Worm (Caenorhabditis elegans) whole organism, early embryonic: ENCODE data around the gene dpy-10.

Experiments
- B0310.2 ChIP-seq: sonication (generic microtip); optimal IDR thresholded peaks from 2 replicates; lab custom pipeline; 2016; ENCODE audit warnings: mild to moderate bottlenecking, missing genetic modification characterization, missing compliant biosample characterization
- F13C5.2 ChIP-seq: sonication (generic microtip); optimal IDR thresholded peaks from 2 replicates; lab custom pipeline; 2017; ENCODE audit warnings: mild to moderate bottlenecking, missing genetic modification characterization, inconsistent platforms, missing compliant biosample characterization
- aly-1 ChIP-seq: sonication (generic microtip); optimal IDR thresholded peaks from 2 replicates; lab custom pipeline; 2016; ENCODE audit warnings: missing genetic modification characterization, missing compliant biosample characterization
- ama-1 ChIP-seq: fragments of 150-350 bp; optimal IDR thresholded peaks from 2 replicates; lab custom pipeline; 2014
- ceh-13 ChIP-seq: fragments of 200-800 bp; sonication (Bioruptor generic); optimal IDR thresholded peaks from 2 replicates; lab custom pipeline; 2018; ENCODE audit warnings: mild to moderate bottlenecking, missing genetic modification characterization, missing compliant biosample characterization
- ceh-36 ChIP-seq: sonication (generic microtip); optimal IDR thresholded peaks from 2 replicates; lab custom pipeline; 2016; ENCODE audit warnings: missing genetic modification characterization, inconsistent platforms, missing compliant biosample characterization
- ets-7 ChIP-seq: sonication (generic microtip); optimal IDR thresholded peaks from 2 replicates; lab custom pipeline; 2016; ENCODE audit warnings: missing genotype, missing genetic modification characterization, missing compliant biosample characterization
- flt-1 ChIP-seq: fragments of 200-800 bp; sonication (Bioruptor generic); IDR thresholded peaks from 2 replicates; pipeline ENCODE4 v1.3.6; 2022; ENCODE audit warnings: missing genetic modification characterization, missing compliant biosample characterization
- hmbx-1 ChIP-seq: sonication (generic microtip); optimal IDR thresholded peaks from 2 replicates; lab custom pipeline; 2016; ENCODE audit warnings: mild to moderate bottlenecking, missing genetic modification characterization, missing compliant biosample characterization
- hmg-4 ChIP-seq: fragments of 200-800 bp; sonication (Bioruptor generic); optimal IDR thresholded peaks from 2 replicates; lab custom pipeline; 2018; ENCODE audit warnings: mild to moderate bottlenecking, missing genetic modification characterization, missing compliant biosample characterization
- hnd-1 ChIP-seq: sonication (generic microtip); optimal IDR thresholded peaks from 2 replicates; lab custom pipeline; 2016; ENCODE audit warnings: missing genetic modification characterization, missing compliant biosample characterization
- pes-1 ChIP-seq: fragments of 200-800 bp; sonication (Bioruptor generic); IDR thresholded peaks from 2 replicates; pipeline ENCODE4 v1.3.6; 2022; ENCODE audit warnings: missing genetic modification reagents, missing genetic modification characterization, missing compliant biosample characterization
- scrt-1 ChIP-seq: fragments of 200-800 bp; sonication (Bioruptor generic); IDR thresholded peaks from 2 replicates; pipeline ENCODE4 v1.3.6; 2022; ENCODE audit warnings: missing genetic modification characterization, missing compliant biosample characterization
- sea-1 ChIP-seq: fragments of 200-800 bp; sonication (Bioruptor generic); conservative IDR thresholded peaks from 2 replicates; pipeline ENCODE4 v1.3.6; 2022; ENCODE audit warnings: missing genetic modification characterization, missing compliant biosample characterization
- tbx-11 ChIP-seq: fragments of 200-800 bp; sonication (Bioruptor generic); IDR thresholded peaks from 2 replicates; pipeline ENCODE4 v1.3.6; 2022; ENCODE audit warnings: missing genetic modification characterization, missing compliant biosample characterization
- tbx-37 ChIP-seq: fragments of 200-800 bp; sonication (Bioruptor generic); conservative IDR thresholded peaks from 2 replicates; pipeline ENCODE4 v1.3.6; 2022; ENCODE audit warnings: missing genetic modification reagents, missing genetic modification characterization, missing compliant biosample characterization
- tra-4 ChIP-seq: sonication (generic microtip); optimal IDR thresholded peaks from 2 replicates; lab custom pipeline; 2017; ENCODE audit warnings: missing genetic modification characterization, missing compliant biosample characterization

Gene dpy-10

DNA sequence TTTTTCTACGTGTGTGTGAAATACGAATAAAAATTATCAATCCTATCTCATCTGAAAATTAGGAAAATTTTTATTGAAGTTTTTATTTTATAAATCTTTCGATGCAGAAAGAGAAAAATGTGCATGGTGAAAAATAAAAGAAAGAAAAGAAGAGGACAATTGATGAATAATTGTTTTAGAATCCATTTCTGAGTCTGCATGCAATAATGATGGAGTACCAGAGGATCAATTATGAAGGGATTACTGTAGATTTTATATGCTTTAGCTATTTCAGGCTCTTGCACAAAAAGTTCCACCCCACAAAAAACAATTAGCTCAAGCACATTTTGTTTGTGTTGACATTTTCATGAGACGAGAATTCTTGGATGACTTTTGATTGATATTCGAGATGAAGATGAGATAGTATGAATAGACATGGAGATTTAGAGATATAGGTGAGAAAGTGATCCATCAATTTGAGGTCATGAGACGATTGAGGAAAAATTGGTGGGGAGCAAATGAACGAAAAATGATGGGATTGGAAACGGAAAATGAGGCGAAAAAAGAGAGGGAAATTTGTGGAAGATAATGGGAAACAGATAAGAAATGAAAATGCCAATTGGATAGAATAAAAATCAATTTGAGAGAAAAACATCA is 6.3 kb downstream of the dpy-10 start, which contains the start of gene rpy-1:
rpy-1 (minus strand) TSS at position 51 of the 636 bp plus-strand sequence.
- TF ChIP-seq hmg-4 (GFP tag; lab: Kevin White, UChicago) (no peak), tbx-11 (GFP tag; lab: Robert Waterston, UW) (no peak), ama-1 (no peak), flt-1 (no peak), hmbx-1 (tag; lab: Kevin White, UChicago) (no peak), ceh-36 (tag; lab: Kevin White, UChicago) (no peak), tra-4 (no peak), ceh-13 (GFP tag; lab: Kevin White, UChicago) (no peak), B0310.2 (tag; lab: Kevin White, UChicago) (no peak)

DNA sequence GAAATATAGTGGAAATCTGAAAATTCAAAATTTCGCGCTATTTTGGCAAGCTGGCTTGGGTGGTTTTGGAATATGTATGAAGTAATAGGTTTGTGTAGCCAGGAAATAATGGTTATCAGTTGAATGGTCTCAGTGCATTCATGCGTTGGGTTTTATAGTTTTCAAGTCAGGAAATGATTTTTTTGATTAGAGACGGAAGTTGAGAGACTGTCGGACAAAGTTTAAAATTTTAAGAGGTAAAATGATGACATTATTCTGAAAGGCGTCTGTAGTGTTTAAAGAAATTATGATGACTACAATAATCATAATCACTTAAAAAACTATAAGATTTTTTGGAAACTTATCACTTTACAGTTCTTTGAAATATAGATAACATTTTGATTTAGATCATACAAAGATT is 10.5 kb downstream of the dpy-10 start, which contains the start of gene C18H9.6:
C18H9.6 (minus strand) TSS at position 129 of the 400 bp plus-strand sequence.
- no peak for TF ChIP-seq pes-1 (GFP tag; lab: Robert Waterston, UW)
- no peak for TF ChIP-seq hmg-4 (GFP tag; lab: Kevin White, UChicago)
- TF ChIP-seq B0310.2 (tag; lab: Kevin White, UChicago): no peak
- no peak for TF ChIP-seq aly-1 (tag; lab: Kevin White, UChicago)
- TF ChIP-seq sea-1: no peak
- TF ChIP-seq hnd-1 (tag; lab: Kevin White, UChicago): no peak
- TF ChIP-seq tra-4: no peak

DNA sequence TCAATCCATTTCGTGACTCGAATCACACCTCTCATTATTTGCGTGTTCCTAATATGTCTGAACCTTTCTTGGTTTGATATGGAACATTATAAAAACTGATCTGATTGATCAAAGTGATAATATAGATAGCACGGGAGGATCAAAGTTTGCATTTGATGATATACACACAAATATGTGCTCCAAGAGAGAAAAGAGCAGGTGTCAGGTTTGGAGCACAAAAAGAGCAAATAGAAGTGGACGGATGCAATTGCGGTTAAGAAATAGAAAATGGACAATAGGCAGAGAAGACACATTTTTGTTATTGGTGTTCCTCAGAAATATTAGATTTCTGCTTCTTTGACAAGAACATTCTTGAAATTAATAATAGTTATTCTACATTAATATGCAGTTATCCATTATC is 13.2 kb downstream of the dpy-10 start, which contains the start of gene C18H9.1:
C18H9.1 (plus strand) TSS at position 301 of the 400 bp plus-strand sequence.
- TF ChIP-seq tra-4 (no peak), hmg-4 (GFP tag; lab: Kevin White, UChicago) (no peak), F13C5.2 (tag; lab: Kevin White, UChicago) (no peak), tbx-11 (GFP tag; lab: Robert Waterston, UW) (no peak), ceh-36 (tag; lab: Kevin White, UChicago) (no peak), B0310.2 (tag; lab: Kevin White, UChicago) (no peak), pes-1 (GFP tag; lab: Robert Waterston, UW) (no peak), ceh-13 (GFP tag; lab: Kevin White, UChicago) (no peak), flt-1 (no peak), aly-1 (tag; lab: Kevin White, UChicago) (no peak), hnd-1 (tag; lab: Kevin White, UChicago) (no peak), tbx-37 (GFP tag; lab: Robert Waterston, UW) (no peak), ama-1 (no peak)

DNA sequence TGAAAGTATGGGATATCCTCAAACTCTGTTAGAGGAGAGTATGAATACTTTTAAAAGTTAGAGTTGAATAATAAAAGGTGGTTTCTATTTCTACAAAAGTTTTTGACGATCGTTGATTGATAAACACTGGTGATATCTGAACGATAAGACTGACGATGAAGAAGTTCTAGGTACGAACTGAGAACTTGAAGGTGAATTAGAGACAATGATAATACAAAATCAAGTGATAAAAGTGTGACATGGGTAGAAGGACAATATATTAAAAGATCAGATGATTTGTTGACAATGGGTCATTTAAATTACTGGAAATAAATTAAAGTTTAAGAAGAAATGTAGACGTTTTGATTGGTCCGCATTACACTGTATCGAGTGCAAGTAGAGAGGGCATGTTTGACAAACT is 16.6 kb downstream of the dpy-10 start, which contains the start of gene C18H9.5:
C18H9.5 (minus strand) TSS at position 179 of the 400 bp plus-strand sequence.
- no peak for TF ChIP-seq F13C5.2 (tag; lab: Kevin White, UChicago)
- no peak for TF ChIP-seq scrt-1 (GFP tag; lab: Robert Waterston, UW)
- TF ChIP-seq hmg-4 (GFP tag; lab: Kevin White, UChicago): no peak
- no peak for TF ChIP-seq sea-1
- no peak for TF ChIP-seq B0310.2 (tag; lab: Kevin White, UChicago)
- TF ChIP-seq aly-1 (tag; lab: Kevin White, UChicago): no peak
- TF ChIP-seq tbx-11 (GFP tag; lab: Robert Waterston, UW): no peak
- TF ChIP-seq ceh-13 (GFP tag; lab: Kevin White, UChicago): no peak
- no peak for TF ChIP-seq tbx-37 (GFP tag; lab: Robert Waterston, UW)
- TF ChIP-seq tra-4: no peak
- TF ChIP-seq hmbx-1 (tag; lab: Kevin White, UChicago): no peak
- no peak for TF ChIP-seq ceh-36 (tag; lab: Kevin White, UChicago)
- no peak for TF ChIP-seq ama-1
- no peak for TF ChIP-seq flt-1
- no peak for TF ChIP-seq ets-7 (tag; lab: Kevin White, UChicago)
- no peak for TF ChIP-seq hnd-1 (tag; lab: Kevin White, UChicago)
- no peak for TF ChIP-seq pes-1 (GFP tag; lab: Robert Waterston, UW)

DNA sequence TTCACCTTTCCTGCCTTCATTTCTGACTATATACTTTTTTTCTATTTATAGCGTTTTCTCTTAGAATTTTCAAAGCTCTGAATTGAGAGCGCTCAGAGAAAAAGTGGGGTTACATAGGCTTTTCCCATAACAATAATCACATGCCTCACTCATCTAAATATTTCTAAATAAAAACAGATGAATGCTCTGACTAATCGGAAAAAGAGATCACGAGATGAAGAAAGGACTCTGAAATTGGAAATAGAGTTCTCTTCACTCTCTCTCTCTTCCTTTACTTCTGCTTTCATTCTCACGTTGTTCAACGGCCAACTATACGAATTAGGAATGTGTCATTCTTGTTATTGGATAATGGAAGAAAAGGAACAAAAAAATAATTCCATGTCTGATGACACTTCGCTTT is 22.9 kb downstream of the dpy-10 start:
- TF ChIP-seq tbx-37 (GFP tag; lab: Robert Waterston, UW) (no peak), hnd-1 (tag; lab: Kevin White, UChicago) (no peak), B0310.2 (tag; lab: Kevin White, UChicago) (no peak), ets-7 (tag; lab: Kevin White, UChicago) (no peak), flt-1 (no peak), ama-1 (no peak)

DNA sequence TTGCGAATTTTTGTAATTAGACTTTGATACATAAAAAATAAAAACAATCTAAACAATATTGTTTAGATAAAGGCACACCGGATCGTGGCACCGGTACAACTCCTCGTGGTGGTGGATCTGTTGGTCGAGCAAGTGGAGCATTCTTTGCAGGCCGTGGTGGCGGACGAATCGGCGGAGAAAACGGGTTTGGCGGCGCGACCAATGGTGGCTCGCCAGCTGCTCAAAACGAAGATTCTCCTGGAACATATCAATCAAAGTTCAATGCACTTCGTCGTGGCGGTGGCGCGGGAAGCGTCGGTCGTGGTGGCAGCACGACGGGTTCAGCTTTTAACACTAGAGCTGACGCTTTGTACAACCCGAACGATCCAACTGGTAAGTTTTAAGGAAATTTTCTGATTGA is 26.1 kb downstream of the dpy-10 start:
- TF ChIP-seq ceh-13 (GFP tag; lab: Kevin White, UChicago) (no peak), flt-1 (no peak), hnd-1 (tag; lab: Kevin White, UChicago) (no peak), pes-1 (GFP tag; lab: Robert Waterston, UW) (no peak), aly-1 (tag; lab: Kevin White, UChicago) (no peak), tbx-37 (GFP tag; lab: Robert Waterston, UW) (no peak), tbx-11 (GFP tag; lab: Robert Waterston, UW) (no peak), ama-1 (no peak), hmbx-1 (tag; lab: Kevin White, UChicago) (no peak), ceh-36 (tag; lab: Kevin White, UChicago) (no peak), sea-1 (no peak)

DNA sequence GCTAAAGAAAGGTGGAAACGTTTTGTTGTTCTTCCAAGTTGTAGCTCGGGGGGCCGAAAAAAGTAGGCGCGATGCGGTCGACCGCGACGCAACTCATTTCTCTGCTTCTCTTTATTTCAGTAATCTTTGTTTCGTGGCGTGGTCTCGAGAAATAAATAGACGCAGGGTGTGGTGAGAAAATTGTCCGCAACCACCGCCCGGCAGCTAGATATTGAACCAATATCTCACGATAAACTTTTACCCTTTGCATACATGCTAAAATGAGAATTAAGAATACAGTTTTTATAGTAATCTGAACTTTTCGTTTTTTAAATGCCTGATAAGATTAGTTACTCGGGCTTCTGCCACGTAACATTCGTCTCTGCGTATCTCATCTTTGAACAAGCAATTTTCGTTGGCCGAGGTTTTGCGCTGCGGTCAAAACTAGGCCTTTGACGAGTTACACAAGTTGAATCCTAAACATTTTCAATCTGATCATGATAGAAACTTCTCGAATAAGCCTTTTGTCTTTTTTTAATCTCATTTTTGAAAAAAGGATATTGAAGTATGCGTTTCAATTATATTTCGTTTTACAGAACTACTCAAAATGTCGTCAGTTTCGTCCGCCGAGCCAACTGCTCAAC is 28.3 kb downstream of the dpy-10 start, which contains the start of gene gyf-1:
gyf-1 (plus strand) TSS at position 573 of the 623 bp plus-strand sequence.
- TF ChIP-seq hmbx-1 (tag; lab: Kevin White, UChicago) (no peak), scrt-1 (GFP tag; lab: Robert Waterston, UW) (no peak), tra-4 (no peak), sea-1 (no peak), aly-1 (tag; lab: Kevin White, UChicago) (no peak), hmg-4 (GFP tag; lab: Kevin White, UChicago) (no peak), tbx-11 (GFP tag; lab: Robert Waterston, UW) (no peak), ceh-36 (tag; lab: Kevin White, UChicago) (no peak), ama-1 (no peak), B0310.2 (tag; lab: Kevin White, UChicago) (no peak), flt-1 (no peak), ets-7 (tag; lab: Kevin White, UChicago) (no peak), ceh-13 (GFP tag; lab: Kevin White, UChicago) (no peak), F13C5.2 (tag; lab: Kevin White, UChicago) (no peak), tbx-37 (GFP tag; lab: Robert Waterston, UW) (no peak), hnd-1 (tag; lab: Kevin White, UChicago) (no peak)
